Fruit fly (Drosophila melanogaster) ovary, adult (tissue): ENCODE measurements around the gene CG3631.

ENCODE experiments used
- CG17801 ChIP-seq: fragments of 200-800 bp; optimal IDR thresholded peaks from 2 replicates; lab custom pipeline; 2019; ENCODE audit warnings: missing biosample characterization, mild to moderate bottlenecking, missing genetic modification characterization, moderate library complexity; ENCODE audit not compliant: partially characterized antibody

CG3631 gene

DNA sequence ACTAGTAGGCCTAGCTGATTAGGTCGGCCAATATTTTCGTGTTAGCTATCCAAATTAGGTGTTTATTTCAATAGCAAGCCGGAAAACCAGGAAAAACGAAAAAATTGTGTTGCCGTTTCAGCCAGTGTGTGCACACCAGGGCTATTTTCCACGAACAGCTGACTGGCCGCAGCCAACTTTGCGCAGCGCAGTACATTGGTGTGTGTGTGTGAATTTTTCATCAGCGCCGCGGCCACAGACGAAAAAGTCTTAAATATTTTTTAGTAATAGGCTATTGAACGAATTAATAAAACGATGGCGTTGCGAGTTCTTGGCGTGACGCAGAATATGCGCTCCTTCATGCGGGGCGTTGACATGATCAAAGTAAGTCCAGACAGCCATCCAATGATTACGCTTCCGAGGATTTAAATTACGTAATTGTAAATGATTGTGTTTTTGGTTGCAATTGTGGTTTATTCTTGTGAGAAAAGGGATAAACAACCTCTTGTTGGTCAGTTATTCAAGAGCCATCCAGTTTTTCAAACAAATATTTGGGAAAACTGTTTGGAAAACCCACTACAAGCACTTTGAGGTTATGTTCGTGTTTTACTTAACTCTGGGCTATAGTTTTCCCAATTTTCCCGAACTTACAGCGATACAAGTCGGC lies 10.9 kb downstream of the CG3631 start, which contains the start of the genes CycC and UQCR-C1:
CycC (minus strand) TSS at position 142 of the 646 bp plus-strand sequence.
UQCR-C1 (plus strand) TSS at position 168 of the 646 bp plus-strand sequence.
- no peak for TF ChIP-seq CG17801 (GFP tag; lab: Kevin White, UChicago)

DNA sequence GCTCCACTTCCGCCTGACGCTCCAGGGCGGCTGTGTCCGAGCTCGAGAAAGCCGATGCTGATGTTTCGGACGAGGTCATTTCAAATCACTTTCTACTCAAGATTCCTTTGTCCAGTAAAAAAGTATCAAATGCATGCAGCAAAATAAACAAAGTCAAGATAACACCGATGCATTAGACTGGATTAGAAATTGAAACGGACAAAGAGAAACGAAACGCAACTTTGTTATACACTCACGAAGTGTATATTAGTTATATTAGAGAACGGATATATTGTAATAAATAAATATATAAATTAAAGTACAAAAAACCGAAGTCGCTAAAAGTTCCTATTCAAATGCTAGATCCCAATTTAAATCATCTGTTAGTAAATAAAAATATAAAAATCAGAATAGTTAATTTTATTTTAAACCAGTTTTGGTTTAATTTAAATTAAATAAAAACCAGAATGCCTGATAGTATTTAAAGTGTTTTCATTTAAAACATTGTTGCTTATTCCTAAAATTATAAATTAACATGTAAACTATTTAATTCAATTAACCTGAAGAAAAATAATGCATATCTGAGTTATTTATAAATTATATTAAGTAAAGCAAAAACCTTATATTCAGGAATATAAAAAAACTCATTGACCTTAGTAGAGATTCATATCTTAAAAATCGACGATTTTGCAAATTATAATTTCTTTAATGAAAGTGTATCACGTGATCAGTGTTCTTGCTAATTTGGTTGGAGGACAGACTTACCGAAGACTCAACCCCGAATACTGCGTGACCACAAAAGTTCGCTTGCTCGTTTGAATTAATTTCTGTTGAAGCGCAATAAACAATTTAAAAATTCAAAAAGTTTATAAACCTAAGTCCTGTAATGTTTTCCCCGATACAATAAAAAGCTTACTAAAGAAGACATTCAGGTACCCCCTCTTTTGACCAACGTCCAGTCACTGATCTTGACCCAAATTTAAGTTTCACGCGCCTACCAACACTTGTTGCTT lies 14.8 kb downstream of the CG3631 start, which contains the start of gene Dph2:
Dph2 (minus strand) TSS at position 164 of the 992 bp plus-strand sequence.
- TF ChIP-seq CG17801 (GFP tag; lab: Kevin White, UChicago) = peak; percentile 80

DNA sequence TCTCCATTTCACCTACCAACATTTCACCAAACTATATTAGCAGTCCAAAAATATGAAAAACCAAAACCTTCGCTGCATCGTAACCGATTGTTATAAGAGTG lies 15.4 kb downstream of the CG3631 start, which contains the start of gene CG14860:
CG14860 (plus strand) TSS at position 2 of the 101 bp plus-strand sequence.
- no peak for TF ChIP-seq CG17801 (GFP tag; lab: Kevin White, UChicago)

DNA sequence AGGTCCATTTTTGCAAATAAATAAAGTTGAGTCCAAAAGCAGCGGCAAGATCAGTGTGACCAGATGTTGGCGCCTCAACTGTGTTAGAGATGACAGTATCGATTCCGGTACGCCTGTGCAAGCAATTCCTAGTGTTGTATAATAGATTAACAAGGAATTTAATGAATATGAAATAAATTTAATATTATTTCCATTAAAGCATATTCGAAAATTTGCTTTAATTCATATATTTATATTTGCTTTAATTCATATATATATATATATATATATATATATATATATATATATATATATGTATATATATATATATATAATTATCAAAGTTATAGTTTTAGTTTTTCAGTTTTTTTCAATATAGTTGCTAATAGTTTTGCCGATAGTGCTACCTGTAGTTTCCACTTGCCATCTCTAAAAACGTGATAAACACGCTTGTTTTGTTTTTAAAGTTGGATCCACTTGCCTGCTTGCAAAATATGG lies 19.1 kb downstream of the CG3631 start, which contains the start of the genes Nup93-2 and CG3817:
Nup93-2 (minus strand) TSS at position 93 of the 477 bp plus-strand sequence.
CG3817 (plus strand) TSS at position 460 of the 477 bp plus-strand sequence.
- peak; percentile 85 for TF ChIP-seq CG17801 (GFP tag; lab: Kevin White, UChicago)

DNA sequence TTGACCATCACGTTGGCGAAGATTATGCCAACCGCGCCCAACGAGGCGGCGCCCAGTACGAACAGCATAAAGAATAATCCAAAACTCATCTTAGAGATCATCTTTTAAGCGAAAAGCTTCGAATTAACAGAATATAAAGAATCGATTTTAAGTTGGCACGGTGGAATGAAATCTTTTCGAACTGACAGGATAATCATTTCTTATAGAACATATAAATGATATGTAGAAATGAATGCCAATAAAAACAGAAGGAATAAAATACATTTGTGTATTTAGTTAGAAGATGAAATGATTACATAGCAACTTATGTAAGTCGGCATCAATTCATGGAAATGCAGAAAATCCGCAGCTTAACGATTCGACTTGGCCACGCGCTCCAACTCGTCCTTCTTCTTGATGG lies 20.9 kb downstream of the CG3631 start, which contains the start of gene VhaPPA1-2:
VhaPPA1-2 (minus strand) TSS at position 101 of the 400 bp plus-strand sequence.
- no peak for TF ChIP-seq CG17801 (GFP tag; lab: Kevin White, UChicago)

DNA sequence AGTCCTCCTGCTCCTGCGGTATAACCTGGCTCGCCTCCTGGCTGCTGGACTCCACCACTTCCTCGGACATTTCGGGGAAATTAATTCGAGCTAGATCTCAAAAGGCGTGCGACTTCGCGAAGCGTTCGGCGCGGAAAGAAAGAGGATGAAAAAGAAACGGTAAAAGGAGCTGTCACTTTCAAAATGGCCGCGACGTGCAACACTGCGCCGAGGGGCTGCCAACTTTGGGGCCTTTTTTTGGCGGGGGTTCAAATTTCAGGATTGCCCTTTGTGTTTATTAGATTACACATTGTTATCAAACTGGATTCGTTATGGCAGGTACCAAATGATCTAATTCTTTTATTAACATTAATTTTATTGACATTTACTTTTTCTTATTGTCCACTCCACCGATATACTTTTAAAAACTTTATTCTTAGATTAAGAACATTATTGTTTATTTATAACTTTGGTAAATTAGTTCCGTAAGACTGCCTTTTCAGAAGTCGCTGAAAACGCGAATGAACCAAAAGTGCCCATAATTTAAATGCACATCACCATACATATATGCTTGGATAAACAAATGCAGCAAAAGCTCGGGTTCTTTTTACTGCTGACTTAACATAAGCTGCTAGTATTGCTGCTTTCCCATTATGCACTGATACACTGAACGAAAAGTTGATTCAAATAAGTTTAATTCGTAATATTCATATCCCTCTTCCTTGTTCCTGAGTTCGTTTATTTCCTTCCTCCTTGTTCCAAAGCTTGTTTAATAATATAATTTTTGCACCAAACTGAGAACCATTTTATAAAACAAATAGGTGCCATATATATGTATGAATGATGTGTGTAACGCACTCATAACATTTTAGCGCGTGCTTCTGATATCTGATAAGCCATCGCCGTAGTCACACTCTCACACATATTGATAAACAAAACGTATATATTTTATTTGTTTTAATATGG lies 22.4 kb downstream of the CG3631 start, which contains the start of gene RpS5b:
RpS5b (minus strand) TSS at position 156 of the 945 bp plus-strand sequence.
- peak; percentile 56 for TF ChIP-seq CG17801 (GFP tag; lab: Kevin White, UChicago)

DNA sequence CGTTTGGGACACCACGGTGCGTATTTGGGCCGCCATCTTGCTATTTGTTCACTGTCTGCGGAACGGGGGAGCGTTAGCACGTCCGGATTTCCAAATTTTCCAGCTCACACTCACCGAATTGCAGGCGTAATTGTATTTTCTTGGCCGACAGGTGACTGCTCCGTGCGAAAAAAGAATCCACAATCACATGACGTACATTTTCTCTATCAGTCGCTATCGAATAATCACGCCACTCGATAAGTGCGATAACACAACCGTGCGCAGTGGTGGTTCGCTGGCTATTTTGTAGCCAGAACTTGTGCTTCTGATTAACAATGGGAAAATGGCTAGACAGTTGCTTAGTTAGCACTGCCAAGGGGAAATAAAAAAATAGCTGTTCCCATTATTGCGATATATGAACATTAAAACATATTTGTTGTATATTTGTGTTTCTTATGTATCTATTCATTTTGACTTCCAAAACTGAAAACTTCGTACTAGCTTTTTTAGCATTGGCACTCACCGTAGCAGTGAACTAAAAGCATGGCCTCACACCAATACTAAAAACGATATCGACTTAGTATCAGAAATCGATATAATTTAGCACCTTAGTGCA lies 24.7 kb downstream of the CG3631 start, which contains the start of gene VhaPPA1-1:
VhaPPA1-1 (minus strand) TSS at position 225 of the 595 bp plus-strand sequence.
- TF ChIP-seq CG17801 (GFP tag; lab: Kevin White, UChicago) = peak; percentile 52

DNA sequence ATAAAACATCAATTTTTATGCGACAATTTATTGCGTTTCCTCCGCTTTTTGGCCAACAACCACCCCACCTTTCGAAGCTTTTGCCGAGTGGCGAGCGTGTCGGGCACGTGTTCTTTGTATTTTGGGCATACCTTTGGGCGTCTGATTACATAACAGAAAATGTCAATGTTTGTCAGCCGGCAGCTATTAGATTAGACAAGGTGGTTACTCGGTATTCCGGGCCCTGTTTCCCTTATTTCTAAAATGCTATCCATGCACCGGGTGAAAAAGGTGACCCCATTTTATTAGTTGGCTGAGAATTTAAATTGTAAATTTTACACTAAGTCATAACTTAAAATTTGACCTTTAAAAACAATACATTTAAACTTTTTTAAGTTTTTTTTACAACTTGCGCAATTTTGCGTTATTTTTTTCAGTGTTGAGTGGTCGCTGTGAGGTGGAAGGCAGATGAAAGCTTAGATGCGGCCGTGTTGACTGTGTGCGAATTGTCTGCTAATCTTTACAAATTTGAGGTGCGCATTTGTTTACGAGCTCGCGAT lies 33.3 kb downstream of the CG3631 start:
- no peak for TF ChIP-seq CG17801 (GFP tag; lab: Kevin White, UChicago)

DNA sequence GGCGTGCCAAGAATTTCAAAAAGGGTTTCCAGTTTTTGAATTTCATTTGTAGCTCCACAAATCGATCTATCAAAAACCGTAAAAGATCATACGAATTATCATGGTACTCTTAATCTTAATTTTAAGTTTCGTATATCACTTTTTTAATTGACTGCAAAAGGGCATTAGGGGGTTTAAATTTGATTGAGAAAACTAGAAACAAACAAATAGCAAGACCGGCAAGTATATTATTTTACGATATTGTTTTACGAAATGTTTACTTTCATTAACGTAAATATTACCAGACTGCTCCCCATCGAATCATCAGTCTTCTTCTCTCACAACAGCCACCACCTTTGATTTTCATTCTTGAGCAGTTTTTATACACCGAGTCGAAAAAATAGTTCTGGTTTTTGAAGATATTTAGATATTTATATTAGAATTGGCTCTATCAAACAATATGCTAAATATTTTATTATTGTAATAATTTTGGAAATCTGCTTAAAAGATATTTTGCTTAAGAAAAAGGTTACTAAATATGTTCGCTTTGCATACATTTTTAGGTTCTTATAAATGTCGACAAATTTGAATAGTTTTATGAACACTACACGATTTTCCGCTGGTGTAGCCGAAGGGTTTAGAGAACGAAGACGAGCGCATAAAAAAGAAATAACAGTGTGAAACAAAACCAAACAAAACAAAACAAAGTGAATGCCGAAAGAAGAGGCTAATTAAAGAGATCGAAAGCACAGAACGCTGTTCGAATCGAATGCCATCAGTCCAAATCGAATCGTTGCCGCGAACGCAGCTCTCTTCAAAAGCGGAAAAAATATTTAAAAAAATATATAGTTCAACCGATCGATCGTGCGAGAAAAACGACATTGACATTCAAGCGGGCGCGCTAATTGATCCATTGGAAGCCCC lies 38.9 kb downstream of the CG3631 start, which contains the start of gene Sdr:
Sdr (plus strand) TSS at position 702 of the 903 bp plus-strand sequence.
- peak; percentile 82 for TF ChIP-seq CG17801 (GFP tag; lab: Kevin White, UChicago)
